Worm (Caenorhabditis elegans) whole organism, mixed stage, embryonic: Measurements from ENCODE around the gene Y59A8B.8.

Experiments used
- ceh-39 ChIP-seq: fragments of 150-350 bp; optimal IDR thresholded peaks from 2 replicates; lab custom pipeline; 2014; ENCODE audit warnings: missing biosample characterization, missing genetic modification characterization
- cnd-1 ChIP-seq: fragments of 200-800 bp; sonication (Bioruptor generic); optimal IDR thresholded peaks from 2 replicates; lab custom pipeline; 2018; ENCODE audit warnings: mild to moderate bottlenecking, missing genetic modification characterization, missing compliant biosample characterization
- ham-2 ChIP-seq: fragments of 200-800 bp; sonication (Bioruptor generic); optimal IDR thresholded peaks from 2 replicates; lab custom pipeline; 2018; ENCODE audit warnings: mild to moderate bottlenecking, missing genetic modification characterization, missing compliant biosample characterization
- lin-13 ChIP-seq: fragments of 150-350 bp; optimal IDR thresholded peaks from 2 replicates; lab custom pipeline; 2014; ENCODE audit warnings: missing biosample characterization, missing genetic modification characterization
- mls-2 ChIP-seq: sonication (generic microtip); optimal IDR thresholded peaks from 2 replicates; lab custom pipeline; 2016; ENCODE audit warnings: mild to moderate bottlenecking, missing genetic modification characterization, moderate library complexity, missing compliant biosample characterization
- nhr-237 ChIP-seq: fragments of 150-350 bp; optimal IDR thresholded peaks from 2 replicates; lab custom pipeline; 2014; ENCODE audit warnings: missing biosample characterization, missing genetic modification characterization
- nhr-76 ChIP-seq: sonication (generic microtip); optimal IDR thresholded peaks from 2 replicates; lab custom pipeline; 2017; ENCODE audit warnings: missing biosample characterization, missing genetic modification characterization
- pha-4 ChIP-seq: fragments of 150-350 bp; optimal IDR thresholded peaks from 2 replicates; lab custom pipeline; 2018; ENCODE audit warnings: missing biosample characterization, missing genetic modification reagents, missing genetic modification characterization
- unc-62 ChIP-seq: fragments of 150-350 bp; optimal IDR thresholded peaks from 2 replicates; lab custom pipeline; 2014; ENCODE audit warnings: missing biosample characterization, missing genetic modification reagents, missing genetic modification characterization

- no peak for TF ChIP-seq nhr-237 (tag; lab: Kevin White, UChicago)
- no peak for TF ChIP-seq nhr-76 (tag; lab: Kevin White, UChicago)
- no peak for TF ChIP-seq lin-13 (tag; lab: Kevin White, UChicago)
- TF ChIP-seq ceh-39: no peak
- TF ChIP-seq cnd-1 (tag; lab: Kevin White, UChicago): no peak
- no peak for TF ChIP-seq mls-2 (tag; lab: Kevin White, UChicago)
- TF ChIP-seq pha-4 (tag; lab: Kevin White, UChicago): no peak
- TF ChIP-seq ham-2 (GFP tag; lab: Kevin White, UChicago): no peak
- no peak for TF ChIP-seq unc-62
These were observed at the start of gene Y59A8B.8 for ce11 chrV:18066257-18066783.
